Worm (Caenorhabditis elegans): ENCODE measurements around the gene C50F4.9.

DNA sequence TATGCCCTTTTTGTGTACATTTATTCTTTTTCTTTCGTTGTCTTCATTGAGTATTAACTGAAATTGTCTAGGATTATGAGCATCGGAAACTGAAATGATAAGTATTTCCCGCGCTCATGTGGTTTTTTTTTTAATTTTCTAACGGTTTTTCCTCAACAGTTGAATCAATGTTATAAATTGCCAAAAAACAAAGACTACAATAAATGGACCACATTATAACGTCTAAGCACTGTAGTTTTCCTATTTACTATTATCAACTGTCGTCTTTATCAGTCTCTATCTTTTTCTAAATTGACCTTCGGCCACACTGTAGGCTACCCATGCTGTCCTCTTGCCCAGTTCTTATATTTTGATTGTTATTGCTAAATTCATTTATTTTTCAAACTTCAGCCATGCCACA, 16.3 kb downstream of the C50F4.9 start, which contains the start of gene acs-14:
- TF ChIP-seq med-1 (GFP tag; optimal IDR thresholded peaks at IDR 0.05; ENCODE audit: insufficient read depth) (no peak), flt-1 (GFP tag; IDR thresholded peaks at IDR 0.05) (no peak), ref-1 (GFP tag; conservative IDR thresholded peaks at IDR 0.05) (no peak), tab-1 (GFP tag; IDR thresholded peaks at IDR 0.05) (no peak)
